Fruit fly (Drosophila melanogaster) whole organism, embryonic: ENCODE measurements around the gene net.
A peak's percentile ranks its signal among the peaks of the same experiment; 100 is the strongest.

Source experiments
- Ada2b ChIP-seq: fragments of 200-800 bp; sonication (Bioruptor generic); IDR thresholded peaks from 2 replicates; pipeline ENCODE4 v1.3.6; 2022; ENCODE audit warnings: missing biosample characterization, missing genetic modification characterization
- C15 ChIP-seq: fragments of 200-800 bp; sonication (Bioruptor generic); IDR thresholded peaks from 3 replicates; pipeline ENCODE4 v1.3.6; 2022; ENCODE audit warnings: missing biosample characterization, missing genetic modification characterization
- CG10209 ChIP-seq: fragments of 200-800 bp; sonication (Bioruptor generic); optimal IDR thresholded peaks from 3 replicates; lab custom pipeline; 2017; ENCODE audit warnings: missing biosample characterization, mild to moderate bottlenecking, missing genetic modification characterization, missing genetic modification reagents
- CG10462 ChIP-seq: fragments of 200-800 bp; sonication (Bioruptor generic); optimal IDR thresholded peaks from 2 replicates; lab custom pipeline; 2016; ENCODE audit warnings: missing biosample characterization, missing genetic modification characterization
- CG11085 ChIP-seq: fragments of 200-800 bp; sonication (Bioruptor generic); IDR thresholded peaks from 2 replicates; pipeline ENCODE4 v1.3.6; 2022; ENCODE audit warnings: missing biosample characterization, missing genetic modification characterization
- CG11560 ChIP-seq: fragments of 200-800 bp; sonication (Bioruptor generic); IDR thresholded peaks from 3 replicates; pipeline ENCODE4 v1.3.6; 2022; ENCODE audit warnings: missing biosample characterization, missing genetic modification characterization
- CG12104 ChIP-seq: fragments of 200-800 bp; sonication (Bioruptor generic); optimal IDR thresholded peaks from 3 replicates; lab custom pipeline; 2016; ENCODE audit warnings: missing biosample characterization, missing genetic modification characterization
- CG12219 ChIP-seq: fragments of 200-800 bp; sonication (Bioruptor generic); optimal IDR thresholded peaks from 3 replicates; lab custom pipeline; 2018; ENCODE audit warnings: missing biosample characterization, mild to moderate bottlenecking, missing genetic modification characterization
- CG1647 ChIP-seq: fragments of 200-800 bp; sonication (Bioruptor generic); optimal IDR thresholded peaks from 3 replicates; lab custom pipeline; 2016; ENCODE audit warnings: missing biosample characterization, missing genetic modification characterization
- CG17328 ChIP-seq: fragments of 200-800 bp; sonication (Bioruptor generic); IDR thresholded peaks from 2 replicates; pipeline ENCODE4 v1.3.6; 2022; ENCODE audit warnings: missing biosample characterization, missing genetic modification characterization
- CG17359 ChIP-seq: fragments of 200-800 bp; sonication (Bioruptor generic); optimal IDR thresholded peaks from 3 replicates; lab custom pipeline; 2018; ENCODE audit warnings: missing biosample characterization, mild to moderate bottlenecking, missing genetic modification characterization, moderate library complexity
- CG1832 ChIP-seq: fragments of 200-800 bp; sonication (Bioruptor generic); optimal IDR thresholded peaks from 2 replicates; lab custom pipeline; 2017; ENCODE audit warnings: missing biosample characterization, mild to moderate bottlenecking, missing genetic modification characterization, inconsistent platforms
- CG3838 ChIP-seq: fragments of 200-800 bp; sonication (Bioruptor generic); optimal IDR thresholded peaks from 3 replicates; lab custom pipeline; 2016; ENCODE audit warnings: missing biosample characterization, missing genetic modification characterization
- CG3995 ChIP-seq: fragments of 200-800 bp; sonication (Bioruptor generic); optimal IDR thresholded peaks from 3 replicates; lab custom pipeline; 2016; ENCODE audit warnings: missing biosample characterization, missing genetic modification characterization
- CG6654 ChIP-seq: fragments of 200-800 bp; sonication (Bioruptor generic); optimal IDR thresholded peaks from 2 replicates; lab custom pipeline; 2017; ENCODE audit warnings: missing biosample characterization, mild to moderate bottlenecking, missing genetic modification characterization
- CG6689 ChIP-seq: fragments of 200-800 bp; sonication (Bioruptor generic); IDR thresholded peaks from 2 replicates; pipeline ENCODE4 v1.3.6; 2022; ENCODE audit warnings: missing biosample characterization, missing genetic modification characterization
- CG8089 ChIP-seq: fragments of 200-800 bp; sonication (Bioruptor generic); optimal IDR thresholded peaks from 3 replicates; lab custom pipeline; 2016; ENCODE audit warnings: missing biosample characterization, missing genetic modification characterization
- CG8944 ChIP-seq: fragments of 200-800 bp; sonication (Bioruptor generic); optimal IDR thresholded peaks from 3 replicates; lab custom pipeline; 2016; ENCODE audit warnings: missing biosample characterization, missing genetic modification characterization
- CHES-1-like ChIP-seq: fragments of 200-800 bp; sonication (Bioruptor generic); optimal IDR thresholded peaks from 2 replicates; lab custom pipeline; 2016; ENCODE audit warnings: missing biosample characterization, missing genetic modification characterization
- D19B ChIP-seq: fragments of 200-800 bp; sonication (Bioruptor generic); optimal IDR thresholded peaks from 2 replicates; lab custom pipeline; 2017; ENCODE audit warnings: missing biosample characterization, mild to moderate bottlenecking, missing genetic modification characterization
- Doc2 ChIP-seq: fragments of 200-800 bp; sonication (Bioruptor generic); IDR thresholded peaks from 2 replicates; pipeline ENCODE4 v1.3.6; 2022; ENCODE audit warnings: missing biosample characterization, missing genetic modification characterization
- Ets65A ChIP-seq: fragments of 200-800 bp; sonication (Bioruptor generic); peaks from one replicate; lab custom pipeline; 2016; ENCODE audit warnings: missing biosample characterization, missing genetic modification characterization
- Hand ChIP-seq: fragments of 200-800 bp; sonication (Bioruptor generic); optimal IDR thresholded peaks from 2 replicates; lab custom pipeline; 2017; ENCODE audit warnings: mild to moderate bottlenecking, missing biosample characterization, missing genetic modification reagents, missing genetic modification characterization
- Lim3 ChIP-seq: fragments of 200-800 bp; sonication (Bioruptor generic); IDR thresholded peaks from 2 replicates; pipeline ENCODE4 v1.3.6; 2022; ENCODE audit warnings: missing biosample characterization, missing genetic modification characterization
- Med ChIP-seq: fragments of 200-800 bp; sonication (Bioruptor generic); peaks from one replicate; lab custom pipeline; 2016; ENCODE audit warnings: missing biosample characterization, missing genetic modification characterization, mild to moderate bottlenecking, inconsistent platforms, moderate library complexity
- Mes4 ChIP-seq: fragments of 200-800 bp; sonication (Bioruptor generic); optimal IDR thresholded peaks from 2 replicates; lab custom pipeline; 2016; ENCODE audit warnings: missing biosample characterization, missing genetic modification characterization
- PHDP ChIP-seq: fragments of 200-800 bp; sonication (Bioruptor generic); optimal IDR thresholded peaks from 3 replicates; lab custom pipeline; 2018; ENCODE audit warnings: missing biosample characterization, mild to moderate bottlenecking, missing genetic modification characterization, moderate library complexity
- Sry-δ ChIP-seq: fragments of 200-800 bp; sonication (Bioruptor generic); optimal IDR thresholded peaks from 2 replicates; lab custom pipeline; 2016; ENCODE audit warnings: missing biosample characterization, missing genetic modification characterization
- Trl ChIP-seq, 3 experiments: fragments of >200 bp in 2 of 3; fragments of 200-800 bp in 1 of 3; sonication (Bioruptor generic) in 1 of 3; optimal IDR thresholded peaks; 2 replicates in 1 of 3; 3 replicates in 2 of 3; lab custom pipeline; 2016 to 2017; ENCODE audit warnings: missing biosample characterization in 1 of 3, missing genetic modification characterization in 1 of 3
- Xrp1 ChIP-seq: fragments of 200-800 bp; sonication (Bioruptor generic); IDR thresholded peaks from 2 replicates; pipeline ENCODE4 v1.3.6; 2022; ENCODE audit warnings: missing biosample characterization, missing genetic modification characterization
- ash1 ChIP-seq: fragments of 200-800 bp; sonication (Bioruptor generic); optimal IDR thresholded peaks from 2 replicates; lab custom pipeline; 2018; ENCODE audit warnings: missing biosample characterization, mild to moderate bottlenecking, missing genetic modification characterization
- ato ChIP-seq: fragments of 200-800 bp; sonication (Bioruptor generic); IDR thresholded peaks from 2 replicates; pipeline ENCODE4 v1.3.6; 2022; ENCODE audit warnings: missing biosample characterization, missing genetic modification characterization; ENCODE audit not compliant: partially characterized antibody
- cg ChIP-seq: fragments of 200-800 bp; sonication (Bioruptor generic); optimal IDR thresholded peaks from 3 replicates; lab custom pipeline; 2019; ENCODE audit warnings: missing biosample characterization, mild to moderate bottlenecking, missing genetic modification characterization, moderate library complexity
- croc ChIP-seq: fragments of 200-800 bp; sonication (Bioruptor generic); conservative IDR thresholded peaks from 3 replicates; pipeline ENCODE4 v1.3.6; 2022; ENCODE audit warnings: missing biosample characterization, missing genetic modification characterization
- cwo ChIP-seq: fragments of 200-800 bp; sonication (Bioruptor generic); optimal IDR thresholded peaks from 3 replicates; lab custom pipeline; 2017; ENCODE audit warnings: missing biosample characterization, missing genetic modification characterization, mild to moderate bottlenecking, moderate library complexity, missing genetic modification reagents
- esg ChIP-seq: fragments of 200-800 bp; sonication (Bioruptor generic); conservative IDR thresholded peaks from 2 replicates; pipeline ENCODE4 v1.3.6; 2022; ENCODE audit warnings: missing biosample characterization, missing genetic modification characterization
- ewg ChIP-seq: fragments of 200-800 bp; sonication (Bioruptor generic); optimal IDR thresholded peaks from 3 replicates; lab custom pipeline; 2017; ENCODE audit warnings: mild to moderate bottlenecking, missing biosample characterization, missing genetic modification reagents, missing genetic modification characterization
- gce ChIP-seq: fragments of 200-800 bp; sonication (Bioruptor generic); IDR thresholded peaks from 3 replicates; pipeline ENCODE4 v1.3.6; 2022; ENCODE audit warnings: missing biosample characterization, missing genetic modification characterization
- gcm2 ChIP-seq: fragments of 200-800 bp; sonication (Bioruptor generic); optimal IDR thresholded peaks from 2 replicates; lab custom pipeline; 2016; ENCODE audit warnings: missing biosample characterization, missing genetic modification characterization
- gfzf ChIP-seq: fragments of 200-800 bp; sonication (Bioruptor generic); optimal IDR thresholded peaks from 2 replicates; lab custom pipeline; 2016; ENCODE audit warnings: missing biosample characterization, mild to moderate bottlenecking, missing genetic modification characterization, moderate library complexity
- her ChIP-seq: fragments of 200-800 bp; sonication (Bioruptor generic); optimal IDR thresholded peaks from 2 replicates; lab custom pipeline; 2016; ENCODE audit warnings: missing biosample characterization, missing genetic modification characterization
- hth ChIP-seq: fragments of >200 bp; optimal IDR thresholded peaks from 2 replicates; lab custom pipeline; 2017; ENCODE audit warnings: inconsistent platforms
- jigr1 ChIP-seq: fragments of 200-800 bp; sonication (Bioruptor generic); IDR thresholded peaks from 3 replicates; pipeline ENCODE4 v1.3.6; 2022; ENCODE audit warnings: missing biosample characterization, missing genetic modification characterization
- pan ChIP-seq, 4 experiments: fragments of >200 bp in 3 of 4; fragments of 200-800 bp in 1 of 4; sonication (Bioruptor generic) in 1 of 4; optimal IDR thresholded peaks in 3 of 4; IDR thresholded peaks in 1 of 4; 2 replicates each; pipeline versions ENCODE4 v1.3.6 to Lab custom; 2017 to 2022; ENCODE audit warnings: missing biosample characterization in 2 of 4, missing genetic modification characterization in 2 of 4, mixed read lengths in 1 of 4
- peb ChIP-seq: fragments of 200-800 bp; sonication (Bioruptor generic); IDR thresholded peaks from 2 replicates; pipeline ENCODE4 v1.3.6; 2022; ENCODE audit warnings: missing biosample characterization, missing genetic modification characterization
- phol ChIP-seq: fragments of 200-800 bp; sonication (Bioruptor generic); optimal IDR thresholded peaks from 3 replicates; lab custom pipeline; 2018; ENCODE audit warnings: missing biosample characterization, mild to moderate bottlenecking, missing genetic modification characterization, moderate library complexity
- pzg ChIP-seq: fragments of 200-800 bp; sonication (Bioruptor generic); optimal IDR thresholded peaks from 3 replicates; lab custom pipeline; 2018; ENCODE audit warnings: missing biosample characterization, mild to moderate bottlenecking, missing genetic modification characterization, moderate library complexity
- repo ChIP-seq: fragments of 200-800 bp; sonication (Bioruptor generic); optimal IDR thresholded peaks from 2 replicates; lab custom pipeline; 2016; ENCODE audit warnings: missing biosample characterization, missing genetic modification characterization
- sd ChIP-seq: fragments of 200-800 bp; sonication (Bioruptor generic); optimal IDR thresholded peaks from 3 replicates; lab custom pipeline; 2018; ENCODE audit warnings: missing biosample characterization, mild to moderate bottlenecking, missing genetic modification characterization, moderate library complexity
- sens-2 ChIP-seq: fragments of 200-800 bp; sonication (Bioruptor generic); IDR thresholded peaks from 2 replicates; pipeline ENCODE4 v1.3.6; 2022; ENCODE audit warnings: missing biosample characterization, missing genetic modification characterization
- shn ChIP-seq: fragments of 200-800 bp; sonication (Bioruptor generic); optimal IDR thresholded peaks from 3 replicates; lab custom pipeline; 2016; ENCODE audit warnings: missing biosample characterization, missing genetic modification characterization
- unc-4 ChIP-seq: fragments of 200-800 bp; sonication (Bioruptor generic); IDR thresholded peaks from 2 replicates; pipeline ENCODE4 v1.3.6; 2022; ENCODE audit warnings: missing biosample characterization, missing genetic modification characterization; ENCODE audit not compliant: partially characterized antibody

Gene net

DNA sequence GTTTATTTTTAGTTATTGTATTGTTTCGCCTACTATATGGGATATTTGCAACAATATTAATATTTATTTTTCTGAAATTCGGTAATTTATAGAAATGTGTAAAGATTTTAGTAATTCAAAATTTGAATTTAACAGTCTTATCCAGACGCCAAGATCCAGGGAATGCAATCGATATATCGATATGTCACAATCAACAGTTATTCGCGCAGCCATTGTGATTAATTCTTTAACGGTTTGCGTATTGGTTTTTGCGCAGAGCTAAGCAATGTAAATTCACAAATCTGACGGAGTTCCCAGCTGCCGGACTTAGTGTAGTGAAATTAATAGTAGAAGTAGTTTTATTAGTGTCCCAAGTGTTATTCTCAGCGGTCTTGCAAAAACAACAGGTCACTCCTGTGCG, 27.2 kb upstream of the net start, which contains the start of gene ND-15 (continued):
- TF ChIP-seq CG1647 (no peak), croc (GFP tag; lab: Robert Waterston, UW) (no peak), repo (GFP tag; lab: Kevin White, UChicago) (no peak), cwo (GFP tag; lab: Kevin White, UChicago) (no peak), her (GFP tag; lab: Kevin White, UChicago) (no peak), CHES-1-like (GFP tag; lab: Kevin White, UChicago) (no peak), ato (0 out of 2 replicates have a peak, but pooled peaks have one; percentile 17), sd (tag; lab: Kevin White, UChicago) (peak; percentile 54), CG10462 (no peak), ash1 (GFP tag; lab: Kevin White, UChicago) (no peak), phol (tag; lab: Kevin White, UChicago) (peak; percentile 92), Trl (optimal IDR thresholded peaks at IDR 0.05; lab: Kevin White, UChicago) (no peak), Trl (GFP tag; optimal IDR thresholded peaks at IDR 0.05; lab: Kevin White, UChicago) (no peak), Ada2b (GFP tag; lab: Robert Waterston, UW) (no peak), CG12104 (GFP tag; lab: Kevin White, UChicago) (no peak), pzg (GFP tag; lab: Kevin White, UChicago) (peak; percentile 72), Sry-δ (peak; percentile 79), CG6654 (GFP tag; lab: Kevin White, UChicago) (no peak), Ets65A (no peak), CG6689 (no peak), jigr1 (GFP tag; lab: Robert Waterston, UW) (no peak), CG10209 (GFP tag; lab: Kevin White, UChicago) (no peak), cg (GFP tag; lab: Kevin White, UChicago) (no peak), peb (no peak), CG8089 (GFP tag; lab: Kevin White, UChicago) (no peak), unc-4 (GFP tag; lab: Robert Waterston, UW) (peak; percentile 80), CG17328 (no peak), CG3995 (peak; percentile 91), Doc2 (GFP tag; lab: Robert Waterston, UW) (no peak), CG1832 (GFP tag; lab: Kevin White, UChicago) (no peak), gce (no peak), CG11560 (no peak), Lim3 (GFP tag; lab: Robert Waterston, UW) (no peak), Xrp1 (GFP tag; lab: Robert Waterston, UW) (no peak), CG12219 (GFP tag; lab: Kevin White, UChicago) (no peak), ewg (GFP tag; lab: Kevin White, UChicago) (peak; percentile 65), CG11085 (GFP tag; lab: Robert Waterston, UW) (no peak), Hand (GFP tag; lab: Kevin White, UChicago) (no peak), hth (lab: Kevin White, UChicago) (no peak), gcm2 (GFP tag; lab: Kevin White, UChicago) (no peak), CG8944 (GFP tag; lab: Kevin White, UChicago) (no peak), C15 (GFP tag; lab: Robert Waterston, UW) (no peak), CG17359 (tag; lab: Kevin White, UChicago) (no peak), Med (peak; percentile 74), pan (optimal IDR thresholded peaks at IDR 0.05; lab: Kevin White, UChicago) (no peak), pan (GFP tag; optimal IDR thresholded peaks at IDR 0.05 in 1 of 2, IDR thresholded peaks at IDR 0.05 in 1 of 2) (no peak), gfzf (GFP tag; lab: Kevin White, UChicago) (peak; percentile 32), CG3838 (GFP tag; lab: Kevin White, UChicago) (no peak), PHDP (tag; lab: Kevin White, UChicago) (no peak), shn (GFP tag; lab: Kevin White, UChicago) (no peak), D19B (GFP tag; lab: Kevin White, UChicago) (no peak), sens-2 (no peak), Mes4 (GFP tag; lab: Kevin White, UChicago) (no peak), esg (no peak)
